Fruit fly (Drosophila melanogaster) whole organism, pupa: ENCODE results near the gene Gr61a.

Experiments used
- CG10348 ChIP-seq: fragments of 200-800 bp; sonication (Bioruptor generic); IDR thresholded peaks from 2 replicates; pipeline ENCODE4 v1.3.6; 2022; ENCODE audit warnings: missing biosample characterization, missing genetic modification characterization
- CG12605 ChIP-seq: fragments of 200-800 bp; sonication (Bioruptor generic); IDR thresholded peaks from 2 replicates; pipeline ENCODE4 v1.3.6; 2022; ENCODE audit warnings: missing biosample characterization, missing genetic modification characterization
- CG14655 ChIP-seq: fragments of 200-800 bp; sonication (Bioruptor generic); optimal IDR thresholded peaks from 3 replicates; lab custom pipeline; 2017; ENCODE audit warnings: mild to moderate bottlenecking, missing biosample characterization, missing genetic modification reagents, missing genetic modification characterization
- CG17806 ChIP-seq: fragments of 200-800 bp; sonication (Bioruptor generic); optimal IDR thresholded peaks from 2 replicates; lab custom pipeline; 2018; ENCODE audit warnings: missing biosample characterization, mild to moderate bottlenecking, missing genetic modification characterization, moderate library complexity
- CG9948 ChIP-seq: fragments of 200-800 bp; sonication (Bioruptor generic); optimal IDR thresholded peaks from 2 replicates; lab custom pipeline; 2018; ENCODE audit warnings: missing biosample characterization, mild to moderate bottlenecking, missing genetic modification characterization, moderate library complexity
- EcR ChIP-seq: fragments of 200-800 bp; sonication (Bioruptor generic); optimal IDR thresholded peaks from 3 replicates; lab custom pipeline; 2019; ENCODE audit warnings: missing biosample characterization, missing genetic modification characterization, mild to moderate bottlenecking, moderate library complexity, missing genetic modification reagents
- Ets98B ChIP-seq: fragments of 200-800 bp; sonication (Bioruptor generic); IDR thresholded peaks from 2 replicates; pipeline ENCODE4 v1.3.6; 2022; ENCODE audit warnings: missing biosample characterization, missing genetic modification characterization
- Pif1A ChIP-seq: fragments of 200-800 bp; sonication (Bioruptor generic); optimal IDR thresholded peaks from 3 replicates; lab custom pipeline; 2016; ENCODE audit warnings: missing biosample characterization, missing genetic modification characterization
- Pif1B ChIP-seq: fragments of 200-800 bp; sonication (Bioruptor generic); optimal IDR thresholded peaks from 3 replicates; lab custom pipeline; 2016; ENCODE audit warnings: missing biosample characterization, missing genetic modification characterization
- Snoo ChIP-seq: fragments of 200-800 bp; sonication (Bioruptor generic); optimal IDR thresholded peaks from 3 replicates; lab custom pipeline; 2017; ENCODE audit warnings: missing biosample characterization, mild to moderate bottlenecking, missing genetic modification characterization, inconsistent platforms
- fd96Ca ChIP-seq: fragments of 200-800 bp; sonication (Bioruptor generic); IDR thresholded peaks from 3 replicates; pipeline ENCODE4 v1.3.6; 2022; ENCODE audit warnings: missing biosample characterization, missing genetic modification characterization

- TF ChIP-seq Pif1A (GFP tag; lab: Kevin White, UChicago) (no peak), Snoo (tag; lab: Kevin White, UChicago) (no peak), CG14655 (GFP tag; lab: Kevin White, UChicago) (no peak), fd96Ca (GFP tag; lab: Robert Waterston, UW) (no peak), CG9948 (tag; lab: Kevin White, UChicago) (no peak), Pif1B (GFP tag; lab: Kevin White, UChicago) (no peak), CG10348 (GFP tag; lab: Robert Waterston, UW) (no peak), CG12605 (no peak), CG17806 (tag; lab: Kevin White, UChicago) (no peak), Ets98B (GFP tag; lab: Robert Waterston, UW) (no peak), EcR (GFP tag; lab: Kevin White, UChicago) (no peak)
These were observed at the start of gene Gr61a, which contains the start of gene JMJD5 for dm6 chr3L:841260-841659.
